Worm (Caenorhabditis elegans) whole organism, L2 larva: ENCODE results near the gene K09D9.3.

ENCODE experiments used
- R02D3.7 ChIP-seq: fragments of 150-350 bp; optimal IDR thresholded peaks from 2 replicates; lab custom pipeline; 2014; ENCODE audit warnings: missing biosample characterization, missing genetic modification characterization
- Y55F3AM.14 ChIP-seq: fragments of 200-800 bp; sonication (Bioruptor generic); optimal IDR thresholded peaks from 2 replicates; lab custom pipeline; 2018; ENCODE audit warnings: mild to moderate bottlenecking, missing genetic modification characterization, missing compliant biosample characterization
- ZK546.5 ChIP-seq: sonication (generic microtip); optimal IDR thresholded peaks from 2 replicates; lab custom pipeline; 2017; ENCODE audit warnings: missing biosample characterization, missing genetic modification characterization
- alr-1 ChIP-seq: fragments of 150-350 bp; optimal IDR thresholded peaks from 2 replicates; lab custom pipeline; 2014; ENCODE audit warnings: missing biosample characterization, missing genetic modification characterization
- ama-1 ChIP-seq: fragments of 150-350 bp; optimal IDR thresholded peaks from 2 replicates; lab custom pipeline; 2018; ENCODE audit warnings: inconsistent platforms
- ceh-16 ChIP-seq: fragments of 150-350 bp; optimal IDR thresholded peaks from 2 replicates; lab custom pipeline; 2014; ENCODE audit warnings: missing biosample characterization, missing genetic modification characterization
- ceh-82 ChIP-seq: fragments of 150-350 bp; optimal IDR thresholded peaks from 2 replicates; lab custom pipeline; 2014; ENCODE audit warnings: missing biosample characterization, missing genetic modification characterization
- crh-2 ChIP-seq: sonication (generic microtip); optimal IDR thresholded peaks from 2 replicates; lab custom pipeline; 2017; ENCODE audit warnings: missing biosample characterization, missing genetic modification characterization
- dmd-4 ChIP-seq: sonication (generic microtip); optimal IDR thresholded peaks from 2 replicates; lab custom pipeline; 2017; ENCODE audit warnings: missing biosample characterization, missing genetic modification characterization
- egl-27 ChIP-seq: sonication (generic microtip); optimal IDR thresholded peaks from 3 replicates; lab custom pipeline; 2017; ENCODE audit warnings: missing biosample characterization, missing genetic modification reagents, missing genetic modification characterization
- elt-1 ChIP-seq: fragments of 150-350 bp; optimal IDR thresholded peaks from 2 replicates; lab custom pipeline; 2014; ENCODE audit warnings: missing biosample characterization, missing genetic modification characterization
- elt-3 ChIP-seq: sonication (generic microtip); optimal IDR thresholded peaks from 2 replicates; lab custom pipeline; 2017; ENCODE audit warnings: missing biosample characterization, missing genetic modification characterization
- fos-1 ChIP-seq: fragments of 150-350 bp; optimal IDR thresholded peaks from 2 replicates; lab custom pipeline; 2014; ENCODE audit warnings: missing biosample characterization, missing genetic modification characterization
- gmeb-1 ChIP-seq: fragments of 150-350 bp; optimal IDR thresholded peaks from 2 replicates; lab custom pipeline; 2014; ENCODE audit warnings: missing biosample characterization, missing genetic modification characterization
- lin-13 ChIP-seq: fragments of 150-350 bp; optimal IDR thresholded peaks from 2 replicates; lab custom pipeline; 2014; ENCODE audit warnings: missing biosample characterization, missing genetic modification reagents, missing genetic modification characterization
- lin-39 ChIP-seq: fragments of 150-350 bp; optimal IDR thresholded peaks from 2 replicates; lab custom pipeline; 2014; ENCODE audit warnings: missing biosample characterization, missing genetic modification reagents, missing genetic modification characterization
- lsy-2 ChIP-seq, 2 experiments: fragments of 150-350 bp in 1 of 2; sonication (generic microtip) in 1 of 2; optimal IDR thresholded peaks; 2 replicates each; lab custom pipeline; 2014 to 2017; ENCODE audit warnings: missing biosample characterization in 2 of 2, missing genetic modification characterization in 2 of 2
- mab-5 ChIP-seq: fragments of 150-350 bp; optimal IDR thresholded peaks from 2 replicates; lab custom pipeline; 2014; ENCODE audit warnings: missing biosample characterization, missing genetic modification characterization
- mbf-1 ChIP-seq: sonication (generic microtip); optimal IDR thresholded peaks from 2 replicates; lab custom pipeline; 2017; ENCODE audit warnings: missing biosample characterization, missing genetic modification characterization
- mdl-1 ChIP-seq, 2 experiments: fragments of 150-350 bp in 1 of 2; sonication (generic microtip) in 1 of 2; optimal IDR thresholded peaks; 2 replicates each; lab custom pipeline; 2017; ENCODE audit warnings: missing biosample characterization in 2 of 2, missing genetic modification characterization in 2 of 2
- nhr-11 ChIP-seq: fragments of 150-350 bp; optimal IDR thresholded peaks from 2 replicates; lab custom pipeline; 2014; ENCODE audit warnings: missing biosample characterization, missing genetic modification characterization
- nhr-129 ChIP-seq: fragments of 150-350 bp; optimal IDR thresholded peaks from 2 replicates; lab custom pipeline; 2014; ENCODE audit warnings: missing biosample characterization, missing genetic modification characterization
- nhr-21 ChIP-seq: fragments of 150-350 bp; optimal IDR thresholded peaks from 2 replicates; lab custom pipeline; 2014; ENCODE audit warnings: missing biosample characterization, missing genetic modification characterization
- nhr-23 ChIP-seq: fragments of 150-350 bp; optimal IDR thresholded peaks from 2 replicates; lab custom pipeline; 2014; ENCODE audit warnings: missing biosample characterization, missing genetic modification reagents, missing genetic modification characterization
- nhr-237 ChIP-seq: fragments of 150-350 bp; optimal IDR thresholded peaks from 2 replicates; lab custom pipeline; 2014; ENCODE audit warnings: missing biosample characterization, missing genetic modification characterization
- nhr-25 ChIP-seq: fragments of 150-350 bp; sonication (generic microtip); optimal IDR thresholded peaks from 3 replicates; lab custom pipeline; 2014; ENCODE audit warnings: missing biosample characterization, missing genetic modification characterization
- nhr-77 ChIP-seq: fragments of 150-350 bp; optimal IDR thresholded peaks from 2 replicates; lab custom pipeline; 2014; ENCODE audit warnings: missing biosample characterization, missing genetic modification characterization
- peb-1 ChIP-seq: fragments of 150-350 bp; optimal IDR thresholded peaks from 2 replicates; lab custom pipeline; 2014; ENCODE audit warnings: missing biosample characterization, missing genetic modification characterization
- sma-9 ChIP-seq, 2 experiments: fragments of 150-350 bp in 1 of 2; sonication (generic microtip) in 1 of 2; optimal IDR thresholded peaks; 2 replicates each; lab custom pipeline; 2014 to 2016; ENCODE audit warnings: missing genetic modification characterization in 2 of 2, mild to moderate bottlenecking in 1 of 2, missing biosample characterization in 1 of 2, missing compliant biosample characterization in 1 of 2, missing genetic modification reagents in 1 of 2, moderate library complexity in 1 of 2
- unc-39 ChIP-seq: fragments of 150-350 bp; optimal IDR thresholded peaks from 2 replicates; lab custom pipeline; 2014; ENCODE audit warnings: missing biosample characterization, missing genetic modification characterization
- unc-55 ChIP-seq: fragments of 150-350 bp; sonication (generic microtip); optimal IDR thresholded peaks from 3 replicates; lab custom pipeline; 2014; ENCODE audit warnings: missing biosample characterization, missing genetic modification reagents, missing genetic modification characterization
- unc-62 ChIP-seq: fragments of 150-350 bp; optimal IDR thresholded peaks from 2 replicates; lab custom pipeline; 2014; ENCODE audit warnings: missing biosample characterization, missing genetic modification reagents, missing genetic modification characterization
- ztf-1 ChIP-seq: fragments of 200-800 bp; sonication (Bioruptor generic); conservative IDR thresholded peaks from 2 replicates; pipeline ENCODE4 v1.3.6; 2022; ENCODE audit warnings: missing genetic modification characterization, missing compliant biosample characterization
- ztf-11 ChIP-seq: sonication (generic microtip); optimal IDR thresholded peaks from 2 replicates; lab custom pipeline; 2017; ENCODE audit warnings: missing biosample characterization, missing genetic modification characterization
- ztf-4 ChIP-seq: fragments of 150-350 bp; optimal IDR thresholded peaks from 2 replicates; lab custom pipeline; 2014; ENCODE audit warnings: missing biosample characterization, missing genetic modification characterization

Gene K09D9.3

ce11 chrV:4031319-4031718 is 12.0 kb downstream of the K09D9.3 start, which contains the start of gene cyp-35A4:
Gene cyp-35A4 (plus strand): TSS chrV:4031619.
- TF ChIP-seq lin-39 (tag; lab: Kevin White, UChicago) (no peak), Y55F3AM.14 (GFP tag; lab: Kevin White, UChicago) (no peak), fos-1 (tag; lab: Kevin White, UChicago) (no peak), peb-1 (no peak), R02D3.7 (no peak), egl-27 (tag; lab: Kevin White, UChicago) (no peak)

ce11 chrV:4034303-4034702 is 15.0 kb downstream of the K09D9.3 start, which contains the start of gene C49G7.7:
Gene C49G7.7 (plus strand): TSS chrV:4034476.
- TF ChIP-seq unc-62 (GFP tag; lab: Kevin White, UChicago) = no peak
- TF ChIP-seq ama-1 = no peak
- no peak for TF ChIP-seq elt-1 (tag; lab: Kevin White, UChicago)
- no peak for TF ChIP-seq dmd-4 (tag; lab: Kevin White, UChicago)
- TF ChIP-seq nhr-11 = no peak
- no peak for TF ChIP-seq crh-2
- TF ChIP-seq nhr-21 (tag; lab: Kevin White, UChicago) = no peak
- no peak for TF ChIP-seq ztf-11 (tag; lab: Kevin White, UChicago)
- no peak for TF ChIP-seq mab-5
- no peak for TF ChIP-seq lin-13 (GFP tag; lab: Kevin White, UChicago)
- TF ChIP-seq gmeb-1 (tag; lab: Kevin White, UChicago) = no peak

ce11 chrV:4035811-4036210 is 16.5 kb downstream of the K09D9.3 start, which contains the start of gene C49G7.13:
Gene C49G7.13 (plus strand): TSS chrV:4036111.
- no peak for TF ChIP-seq mbf-1 (tag; lab: Kevin White, UChicago)
- no peak for TF ChIP-seq elt-3 (tag; lab: Kevin White, UChicago)
- TF ChIP-seq lin-39 (tag; lab: Kevin White, UChicago) = no peak
- no peak for TF ChIP-seq peb-1

ce11 chrV:4038110-4038509 is 18.8 kb downstream of the K09D9.3 start, which contains the start of gene C49G7.12:
Gene C49G7.12 (plus strand): TSS chrV:4038410.
- no peak for TF ChIP-seq nhr-23 (tag; lab: Kevin White, UChicago)
- TF ChIP-seq nhr-77 (tag; lab: Kevin White, UChicago) = no peak
- no peak for TF ChIP-seq ztf-4 (tag; lab: Kevin White, UChicago)
- TF ChIP-seq nhr-21 (tag; lab: Kevin White, UChicago) = no peak
- no peak for TF ChIP-seq mab-5
- no peak for TF ChIP-seq Y55F3AM.14 (GFP tag; lab: Kevin White, UChicago)
- TF ChIP-seq alr-1 (tag; lab: Kevin White, UChicago) = no peak
- TF ChIP-seq R02D3.7 = no peak
- TF ChIP-seq fos-1 (tag; lab: Kevin White, UChicago) = no peak
- no peak for TF ChIP-seq ceh-82 (tag; lab: Kevin White, UChicago)
- TF ChIP-seq egl-27 (tag; lab: Kevin White, UChicago) = no peak
- no peak for TF ChIP-seq unc-62 (GFP tag; lab: Kevin White, UChicago)
- TF ChIP-seq mdl-1 (tag; optimal IDR thresholded peaks at IDR 0.05; lab: Kevin White, UChicago) = no peak
- no peak for TF ChIP-seq ZK546.5 (tag; lab: Kevin White, UChicago)
- no peak for TF ChIP-seq unc-39 (tag; lab: Kevin White, UChicago)
- no peak for TF ChIP-seq nhr-25 (tag; lab: Kevin White, UChicago)
- TF ChIP-seq ztf-1 (GFP tag; lab: Robert Waterston, UW) = no peak
- no peak for TF ChIP-seq sma-9 (GFP tag; optimal IDR thresholded peaks at IDR 0.05; lab: Kevin White, UChicago)
- no peak for TF ChIP-seq sma-9 (tag; optimal IDR thresholded peaks at IDR 0.05; lab: Kevin White, UChicago)
- TF ChIP-seq, all 48 proteins: peak for 0

ce11 chrV:4038557-4038956 is 19.3 kb downstream of the K09D9.3 start:
- TF ChIP-seq lin-39 (tag; lab: Kevin White, UChicago) (no peak), nhr-129 (tag; lab: Kevin White, UChicago) (peak; percentile 69), unc-55 (GFP tag; lab: Kevin White, UChicago) (no peak), ztf-11 (tag; lab: Kevin White, UChicago) (no peak), ceh-16 (tag; lab: Kevin White, UChicago) (no peak), nhr-25 (tag; lab: Kevin White, UChicago) (no peak), lsy-2 (tag; optimal IDR thresholded peaks at IDR 0.05; lab: Kevin White, UChicago) (no peak), nhr-237 (tag; lab: Kevin White, UChicago) (no peak)
